Worm (Caenorhabditis elegans) whole organism, L3 larva: Measurements from ENCODE around the gene fbxa-72.

ENCODE experiments used
- R02D3.7 ChIP-seq: fragments of 150-350 bp; optimal IDR thresholded peaks from 2 replicates; lab custom pipeline; 2014; ENCODE audit warnings: missing biosample characterization, missing genetic modification characterization
- ZK546.5 ChIP-seq: sonication (generic microtip); optimal IDR thresholded peaks from 2 replicates; lab custom pipeline; 2017; ENCODE audit warnings: missing biosample characterization, missing genetic modification characterization
- ceh-16 ChIP-seq: sonication (generic microtip); optimal IDR thresholded peaks from 2 replicates; lab custom pipeline; 2017; ENCODE audit warnings: missing biosample characterization, missing genetic modification characterization
- ceh-82 ChIP-seq: fragments of 150-350 bp; optimal IDR thresholded peaks from 2 replicates; lab custom pipeline; 2014; ENCODE audit warnings: missing biosample characterization, missing genetic modification characterization
- daf-12 ChIP-seq: fragments of 150-350 bp; optimal IDR thresholded peaks from 2 replicates; lab custom pipeline; 2014; ENCODE audit warnings: missing biosample characterization, missing genetic modification reagents, missing genetic modification characterization
- egl-5 ChIP-seq: fragments of 150-350 bp; optimal IDR thresholded peaks from 2 replicates; lab custom pipeline; 2017; ENCODE audit warnings: missing biosample characterization, missing genetic modification reagents, missing genetic modification characterization, inconsistent platforms
- elt-1 ChIP-seq: fragments of 150-350 bp; optimal IDR thresholded peaks from 2 replicates; lab custom pipeline; 2014; ENCODE audit warnings: missing biosample characterization, missing genetic modification characterization
- elt-2 ChIP-seq: sonication (generic microtip); optimal IDR thresholded peaks from 2 replicates; lab custom pipeline; 2016; ENCODE audit warnings: missing genetic modification reagents, mild to moderate bottlenecking, missing genetic modification characterization, missing compliant biosample characterization
- elt-3 ChIP-seq, 3 experiments: fragments of 150-350 bp in 1 of 3; sonication (generic microtip) in 2 of 3; optimal IDR thresholded peaks; 2 replicates in 2 of 3; 4 replicates in 1 of 3; lab custom pipeline; 2014 to 2017; ENCODE audit warnings: missing biosample characterization in 3 of 3, missing genetic modification characterization in 3 of 3
- eor-1 ChIP-seq, 2 experiments: fragments of 150-350 bp; optimal IDR thresholded peaks; 2 replicates each; lab custom pipeline; 2014 to 2018; ENCODE audit warnings: missing biosample characterization in 2 of 2, missing genetic modification characterization in 2 of 2
- fkh-10 ChIP-seq: sonication (generic microtip); optimal IDR thresholded peaks from 2 replicates; lab custom pipeline; 2017; ENCODE audit warnings: missing biosample characterization, missing genetic modification reagents, missing genetic modification characterization
- fos-1 ChIP-seq: fragments of 150-350 bp; optimal IDR thresholded peaks from 2 replicates; lab custom pipeline; 2014; ENCODE audit warnings: missing biosample characterization, missing genetic modification characterization
- hmg-11 ChIP-seq: sonication (generic microtip); optimal IDR thresholded peaks from 2 replicates; lab custom pipeline; 2016; ENCODE audit warnings: missing genetic modification characterization, missing compliant biosample characterization
- lin-15B ChIP-seq: fragments of 150-350 bp; optimal IDR thresholded peaks from 2 replicates; lab custom pipeline; 2014; ENCODE audit warnings: missing biosample characterization, missing genetic modification characterization
- lin-39 ChIP-seq: fragments of 150-350 bp; optimal IDR thresholded peaks from 2 replicates; lab custom pipeline; 2018; ENCODE audit warnings: missing biosample characterization, missing genetic modification reagents, missing genetic modification characterization
- lsy-12 ChIP-seq: sonication (generic microtip); optimal IDR thresholded peaks from 2 replicates; lab custom pipeline; 2016; ENCODE audit warnings: mild to moderate bottlenecking, missing genetic modification characterization, missing compliant biosample characterization
- mdl-1 ChIP-seq: fragments of 150-350 bp; optimal IDR thresholded peaks from 2 replicates; lab custom pipeline; 2014; ENCODE audit warnings: missing biosample characterization, missing genetic modification characterization
- mml-1 ChIP-seq: fragments of 150-350 bp; sonication (generic microtip); optimal IDR thresholded peaks from 3 replicates; lab custom pipeline; 2014; ENCODE audit warnings: missing biosample characterization, missing genetic modification characterization
- nfya-1 ChIP-seq: sonication (generic microtip); optimal IDR thresholded peaks from 2 replicates; lab custom pipeline; 2017; ENCODE audit warnings: missing genetic modification characterization, mild to moderate bottlenecking, missing compliant biosample characterization, antibody characterized with exemption, moderate library complexity; ENCODE audit not compliant: insufficient read depth
- nhr-11 ChIP-seq: fragments of 150-350 bp; optimal IDR thresholded peaks from 2 replicates; lab custom pipeline; 2014; ENCODE audit warnings: missing biosample characterization, missing genetic modification characterization
- nhr-12 ChIP-seq: fragments of 150-350 bp; optimal IDR thresholded peaks from 2 replicates; lab custom pipeline; 2014; ENCODE audit warnings: missing biosample characterization, missing genetic modification characterization
- nhr-23 ChIP-seq: fragments of 150-350 bp; optimal IDR thresholded peaks from 2 replicates; lab custom pipeline; 2014; ENCODE audit warnings: missing biosample characterization, missing genetic modification reagents, missing genetic modification characterization
- nhr-237 ChIP-seq: fragments of 150-350 bp; optimal IDR thresholded peaks from 2 replicates; lab custom pipeline; 2014; ENCODE audit warnings: missing biosample characterization, missing genetic modification characterization
- nhr-25 ChIP-seq: sonication (generic microtip); optimal IDR thresholded peaks from 2 replicates; lab custom pipeline; 2017; ENCODE audit warnings: missing biosample characterization, missing genetic modification characterization
- nhr-28 ChIP-seq: fragments of 150-350 bp; optimal IDR thresholded peaks from 2 replicates; lab custom pipeline; 2014; ENCODE audit warnings: missing biosample characterization, missing genetic modification characterization
- nhr-43 ChIP-seq: sonication (generic microtip); optimal IDR thresholded peaks from 2 replicates; lab custom pipeline; 2016; ENCODE audit warnings: mild to moderate bottlenecking, missing genetic modification characterization, missing compliant biosample characterization; ENCODE audit not compliant: poor library complexity, severe bottlenecking
- nhr-67 ChIP-seq: fragments of 150-350 bp; optimal IDR thresholded peaks from 2 replicates; lab custom pipeline; 2014; ENCODE audit warnings: missing biosample characterization, missing genetic modification characterization
- nhr-76 ChIP-seq: fragments of 150-350 bp; sonication (generic microtip); optimal IDR thresholded peaks from 5 replicates; lab custom pipeline; 2014; ENCODE audit warnings: missing biosample characterization, missing genetic modification characterization
- pha-4 ChIP-seq: fragments of 150-350 bp; optimal IDR thresholded peaks from 2 replicates; lab custom pipeline; 2014; ENCODE audit warnings: missing biosample characterization, missing genetic modification reagents, missing genetic modification characterization
- skn-1 ChIP-seq: fragments of 150-350 bp; optimal IDR thresholded peaks from 2 replicates; lab custom pipeline; 2014; ENCODE audit warnings: missing biosample characterization, missing genetic modification characterization
- tbx-2 ChIP-seq: sonication (generic microtip); optimal IDR thresholded peaks from 2 replicates; lab custom pipeline; 2016; ENCODE audit warnings: mild to moderate bottlenecking, missing genetic modification characterization, missing compliant biosample characterization
- unc-62 ChIP-seq: fragments of 150-350 bp; sonication (generic microtip); optimal IDR thresholded peaks from 4 replicates; lab custom pipeline; 2014; ENCODE audit warnings: missing biosample characterization, missing genetic modification reagents, missing genetic modification characterization
- ztf-11 ChIP-seq: fragments of 150-350 bp; optimal IDR thresholded peaks from 2 replicates; lab custom pipeline; 2014; ENCODE audit warnings: missing biosample characterization, missing genetic modification characterization

Gene fbxa-72

ce11 chrV:702260-702659, 25.7 kb upstream of the fbxa-72 start, which contains the start of gene srbc-37:
TSS of gene srbc-37 (plus strand) at chrV:702560.
- TF ChIP-seq nhr-237 (tag; lab: Kevin White, UChicago) = no peak
- no peak for TF ChIP-seq ceh-16 (tag; lab: Kevin White, UChicago)
- no peak for TF ChIP-seq elt-3 (tag; optimal IDR thresholded peaks at IDR 0.05; lab: Kevin White, UChicago)
- TF ChIP-seq nhr-23 = no peak
- no peak for TF ChIP-seq egl-5 (tag; lab: Kevin White, UChicago)
- TF ChIP-seq unc-62 (GFP tag; lab: Kevin White, UChicago) = no peak
- no peak for TF ChIP-seq nhr-25 (tag; lab: Kevin White, UChicago)
- no peak for TF ChIP-seq fos-1 (tag; lab: Kevin White, UChicago)
- no peak for TF ChIP-seq ztf-11
- no peak for TF ChIP-seq hmg-11 (tag; lab: Kevin White, UChicago)
- TF ChIP-seq elt-1 (tag; lab: Kevin White, UChicago) = no peak
- no peak for TF ChIP-seq elt-2 (tag; lab: Kevin White, UChicago)
- TF ChIP-seq fkh-10 = no peak
- no peak for TF ChIP-seq nhr-76 (tag; lab: Kevin White, UChicago)
- no peak for TF ChIP-seq nhr-11 (tag; lab: Kevin White, UChicago)

ce11 chrV:699489-700129, 23.1 kb upstream of the fbxa-72 start, which contains the start of the genes ugt-29 and srx-5:
TSS of gene ugt-29 (minus strand) at chrV:699589.
TSS of gene srx-5 (plus strand) at chrV:700079.
- TF ChIP-seq elt-2 (tag; lab: Kevin White, UChicago) (no peak), elt-1 (tag; lab: Kevin White, UChicago) (no peak)

ce11 chrV:699051-699450, 22.5 kb upstream of the fbxa-72 start:
- TF ChIP-seq lin-15B (tag; lab: Kevin White, UChicago) (no peak), pha-4 (no peak), nhr-23 (no peak), ceh-16 (tag; lab: Kevin White, UChicago) (no peak), R02D3.7 (tag; lab: Kevin White, UChicago) (no peak), nhr-28 (tag; lab: Kevin White, UChicago) (no peak), daf-12 (no peak), ztf-11 (no peak), ceh-82 (no peak), mml-1 (tag; lab: Kevin White, UChicago) (no peak), nhr-67 (no peak), ZK546.5 (tag; lab: Kevin White, UChicago) (no peak), eor-1 (tag; optimal IDR thresholded peaks at IDR 0.05; lab: Kevin White, UChicago) (no peak), nhr-11 (tag; lab: Kevin White, UChicago) (no peak), nhr-12 (tag; lab: Kevin White, UChicago) (no peak), hmg-11 (tag; lab: Kevin White, UChicago) (no peak), lin-39 (tag; lab: Kevin White, UChicago) (no peak), mdl-1 (tag; lab: Kevin White, UChicago) (no peak), tbx-2 (tag; lab: Kevin White, UChicago) (no peak), lsy-12 (tag; lab: Kevin White, UChicago) (no peak)

ce11 chrV:695914-696313, 19.4 kb upstream of the fbxa-72 start, which contains the start of gene srj-52:
TSS of gene srj-52 (minus strand) at chrV:696014.
- TF ChIP-seq elt-1 (tag; lab: Kevin White, UChicago) (no peak), nfya-1 (tag; lab: Kevin White, UChicago) (no peak), fkh-10 (no peak), skn-1 (tag; lab: Kevin White, UChicago) (no peak), nhr-67 (no peak)

ce11 chrV:694625-695024, 18.1 kb upstream of the fbxa-72 start, which contains the start of gene srj-53:
TSS of gene srj-53 (minus strand) at chrV:694725.
- no peak for TF ChIP-seq nhr-43 (tag; lab: Kevin White, UChicago)
